Worm (Caenorhabditis elegans) whole organism, L2 larva: ENCODE data around the gene K11D9.3.
"Not testable (repeated sequence)": the region's sequence is repeated elsewhere in the genome, so short reads cannot be mapped to it uniquely, and the experiment has no call there.

Source experiments
- C34F6.9 ChIP-seq: fragments of 150-350 bp; optimal IDR thresholded peaks from 2 replicates; lab custom pipeline; 2014; ENCODE audit warnings: missing biosample characterization, missing genetic modification characterization
- R02D3.7 ChIP-seq: fragments of 150-350 bp; optimal IDR thresholded peaks from 2 replicates; lab custom pipeline; 2014; ENCODE audit warnings: missing biosample characterization, missing genetic modification characterization
- Y55F3AM.14 ChIP-seq: fragments of 200-800 bp; sonication (Bioruptor generic); optimal IDR thresholded peaks from 2 replicates; lab custom pipeline; 2018; ENCODE audit warnings: mild to moderate bottlenecking, missing genetic modification characterization, missing compliant biosample characterization
- alr-1 ChIP-seq: fragments of 150-350 bp; optimal IDR thresholded peaks from 2 replicates; lab custom pipeline; 2014; ENCODE audit warnings: missing biosample characterization, missing genetic modification characterization
- aly-2 ChIP-seq: fragments of 150-350 bp; optimal IDR thresholded peaks from 2 replicates; lab custom pipeline; 2014; ENCODE audit warnings: missing biosample characterization, missing genetic modification characterization
- ama-1 ChIP-seq: fragments of 150-350 bp; optimal IDR thresholded peaks from 2 replicates; lab custom pipeline; 2018; ENCODE audit warnings: inconsistent platforms
- blmp-1 ChIP-seq: sonication (generic microtip); optimal IDR thresholded peaks from 2 replicates; lab custom pipeline; 2017; ENCODE audit warnings: missing genetic modification characterization, mild to moderate bottlenecking, missing compliant biosample characterization, antibody characterized with exemption, moderate library complexity; ENCODE audit not compliant: insufficient read depth
- ceh-16 ChIP-seq: fragments of 150-350 bp; optimal IDR thresholded peaks from 2 replicates; lab custom pipeline; 2014; ENCODE audit warnings: missing biosample characterization, missing genetic modification characterization
- ceh-82 ChIP-seq: fragments of 150-350 bp; optimal IDR thresholded peaks from 2 replicates; lab custom pipeline; 2014; ENCODE audit warnings: missing biosample characterization, missing genetic modification characterization
- crh-2 ChIP-seq: sonication (generic microtip); optimal IDR thresholded peaks from 2 replicates; lab custom pipeline; 2017; ENCODE audit warnings: missing biosample characterization, missing genetic modification characterization
- dmd-4 ChIP-seq: sonication (generic microtip); optimal IDR thresholded peaks from 2 replicates; lab custom pipeline; 2017; ENCODE audit warnings: missing biosample characterization, missing genetic modification characterization
- egl-27 ChIP-seq: sonication (generic microtip); optimal IDR thresholded peaks from 3 replicates; lab custom pipeline; 2017; ENCODE audit warnings: missing biosample characterization, missing genetic modification reagents, missing genetic modification characterization
- elt-1 ChIP-seq: fragments of 150-350 bp; optimal IDR thresholded peaks from 2 replicates; lab custom pipeline; 2014; ENCODE audit warnings: missing biosample characterization, missing genetic modification characterization
- elt-3 ChIP-seq: sonication (generic microtip); optimal IDR thresholded peaks from 2 replicates; lab custom pipeline; 2017; ENCODE audit warnings: missing biosample characterization, missing genetic modification characterization
- fos-1 ChIP-seq: fragments of 150-350 bp; optimal IDR thresholded peaks from 2 replicates; lab custom pipeline; 2014; ENCODE audit warnings: missing biosample characterization, missing genetic modification characterization
- gmeb-1 ChIP-seq: fragments of 150-350 bp; optimal IDR thresholded peaks from 2 replicates; lab custom pipeline; 2014; ENCODE audit warnings: missing biosample characterization, missing genetic modification characterization
- lin-39 ChIP-seq: fragments of 150-350 bp; optimal IDR thresholded peaks from 2 replicates; lab custom pipeline; 2014; ENCODE audit warnings: missing biosample characterization, missing genetic modification reagents, missing genetic modification characterization
- lsy-2 ChIP-seq, 2 experiments: fragments of 150-350 bp in 1 of 2; sonication (generic microtip) in 1 of 2; optimal IDR thresholded peaks; 2 replicates each; lab custom pipeline; 2014 to 2017; ENCODE audit warnings: missing biosample characterization in 2 of 2, missing genetic modification characterization in 2 of 2
- mab-5 ChIP-seq: fragments of 150-350 bp; optimal IDR thresholded peaks from 2 replicates; lab custom pipeline; 2014; ENCODE audit warnings: missing biosample characterization, missing genetic modification characterization
- mdl-1 ChIP-seq, 2 experiments: fragments of 150-350 bp in 1 of 2; sonication (generic microtip) in 1 of 2; optimal IDR thresholded peaks; 2 replicates each; lab custom pipeline; 2017; ENCODE audit warnings: missing biosample characterization in 2 of 2, missing genetic modification characterization in 2 of 2
- nhr-10 ChIP-seq: sonication (generic microtip); optimal IDR thresholded peaks from 2 replicates; lab custom pipeline; 2017; ENCODE audit warnings: missing biosample characterization, missing genetic modification characterization
- nhr-11 ChIP-seq: fragments of 150-350 bp; optimal IDR thresholded peaks from 2 replicates; lab custom pipeline; 2014; ENCODE audit warnings: missing biosample characterization, missing genetic modification characterization
- nhr-12 ChIP-seq: fragments of 150-350 bp; optimal IDR thresholded peaks from 2 replicates; lab custom pipeline; 2014; ENCODE audit warnings: missing biosample characterization, missing genetic modification characterization
- nhr-129 ChIP-seq: fragments of 150-350 bp; optimal IDR thresholded peaks from 2 replicates; lab custom pipeline; 2014; ENCODE audit warnings: missing biosample characterization, missing genetic modification characterization
- nhr-23 ChIP-seq: fragments of 150-350 bp; optimal IDR thresholded peaks from 2 replicates; lab custom pipeline; 2014; ENCODE audit warnings: missing biosample characterization, missing genetic modification reagents, missing genetic modification characterization
- nhr-237 ChIP-seq: fragments of 150-350 bp; optimal IDR thresholded peaks from 2 replicates; lab custom pipeline; 2014; ENCODE audit warnings: missing biosample characterization, missing genetic modification characterization
- nhr-6 ChIP-seq: fragments of 150-350 bp; optimal IDR thresholded peaks from 2 replicates; lab custom pipeline; 2014; ENCODE audit warnings: missing biosample characterization, missing genetic modification characterization
- peb-1 ChIP-seq: fragments of 150-350 bp; optimal IDR thresholded peaks from 2 replicates; lab custom pipeline; 2014; ENCODE audit warnings: missing biosample characterization, missing genetic modification characterization
- skn-1 ChIP-seq: sonication (generic microtip); optimal IDR thresholded peaks from 2 replicates; lab custom pipeline; 2017; ENCODE audit warnings: missing biosample characterization, missing genetic modification characterization
- sma-3 ChIP-seq: sonication (generic microtip); optimal IDR thresholded peaks from 2 replicates; lab custom pipeline; 2016; ENCODE audit warnings: missing genetic modification reagents, missing genetic modification characterization, missing compliant biosample characterization
- sma-9 ChIP-seq, 2 experiments: fragments of 150-350 bp in 1 of 2; sonication (generic microtip) in 1 of 2; optimal IDR thresholded peaks; 2 replicates each; lab custom pipeline; 2014 to 2016; ENCODE audit warnings: missing genetic modification characterization in 2 of 2, mild to moderate bottlenecking in 1 of 2, missing biosample characterization in 1 of 2, missing compliant biosample characterization in 1 of 2, missing genetic modification reagents in 1 of 2, moderate library complexity in 1 of 2
- unc-39 ChIP-seq: fragments of 150-350 bp; optimal IDR thresholded peaks from 2 replicates; lab custom pipeline; 2014; ENCODE audit warnings: missing biosample characterization, missing genetic modification characterization
- unc-55 ChIP-seq: fragments of 150-350 bp; sonication (generic microtip); optimal IDR thresholded peaks from 3 replicates; lab custom pipeline; 2014; ENCODE audit warnings: missing biosample characterization, missing genetic modification reagents, missing genetic modification characterization
- unc-62 ChIP-seq: fragments of 150-350 bp; optimal IDR thresholded peaks from 2 replicates; lab custom pipeline; 2014; ENCODE audit warnings: missing biosample characterization, missing genetic modification reagents, missing genetic modification characterization
- zag-1 ChIP-seq: fragments of 150-350 bp; optimal IDR thresholded peaks from 2 replicates; lab custom pipeline; 2014; ENCODE audit warnings: missing biosample characterization, missing genetic modification characterization
- ztf-1 ChIP-seq: fragments of 200-800 bp; sonication (Bioruptor generic); conservative IDR thresholded peaks from 2 replicates; pipeline ENCODE4 v1.3.6; 2022; ENCODE audit warnings: missing genetic modification characterization, missing compliant biosample characterization
- ztf-11 ChIP-seq: sonication (generic microtip); optimal IDR thresholded peaks from 2 replicates; lab custom pipeline; 2017; ENCODE audit warnings: missing biosample characterization, missing genetic modification characterization
- ztf-4 ChIP-seq: fragments of 150-350 bp; optimal IDR thresholded peaks from 2 replicates; lab custom pipeline; 2014; ENCODE audit warnings: missing biosample characterization, missing genetic modification characterization

K11D9.3 gene

DNA sequence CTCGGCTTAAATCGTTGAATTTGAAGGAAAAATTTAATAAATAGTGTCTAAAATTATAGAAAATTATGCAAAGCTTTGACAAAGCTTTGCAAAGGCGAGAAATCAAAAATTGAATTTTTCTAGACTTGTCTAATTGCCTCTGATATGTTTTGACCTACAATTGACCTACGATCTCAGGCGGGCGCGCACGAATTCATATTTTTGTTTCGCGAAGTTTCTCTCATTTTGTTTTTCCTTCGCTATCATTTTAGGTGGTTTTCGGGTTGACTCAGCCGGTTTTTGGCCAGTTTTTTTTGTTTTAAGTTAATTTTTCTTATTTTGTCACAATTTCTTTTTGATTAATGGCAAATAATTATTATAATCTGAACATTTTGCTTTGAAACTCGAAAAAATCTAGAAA is 5.2 kb upstream of the K11D9.3 start:
- TF ChIP-seq elt-1 (tag; lab: Kevin White, UChicago), result no peak
- no peak for TF ChIP-seq ceh-82 (tag; lab: Kevin White, UChicago)
- no peak for TF ChIP-seq skn-1
- TF ChIP-seq nhr-23, result no peak
- TF ChIP-seq nhr-10 (tag; lab: Kevin White, UChicago), result no peak
- no peak for TF ChIP-seq egl-27
- TF ChIP-seq crh-2, result no peak
- TF ChIP-seq mab-5, result no peak
- no peak for TF ChIP-seq ztf-11 (tag; lab: Kevin White, UChicago)
- no peak for TF ChIP-seq C34F6.9 (tag; lab: Kevin White, UChicago)
- no peak for TF ChIP-seq ztf-1 (GFP tag; lab: Robert Waterston, UW)
- TF ChIP-seq mdl-1 (tag; optimal IDR thresholded peaks at IDR 0.05; lab: Kevin White, UChicago), result no peak
- TF ChIP-seq gmeb-1 (tag; lab: Kevin White, UChicago), result no peak
- no peak for TF ChIP-seq elt-3 (tag; lab: Kevin White, UChicago)
- no peak for TF ChIP-seq nhr-6 (tag; lab: Kevin White, UChicago)
- TF ChIP-seq ztf-4, result no peak
- no peak for TF ChIP-seq nhr-12 (tag; lab: Kevin White, UChicago)

DNA sequence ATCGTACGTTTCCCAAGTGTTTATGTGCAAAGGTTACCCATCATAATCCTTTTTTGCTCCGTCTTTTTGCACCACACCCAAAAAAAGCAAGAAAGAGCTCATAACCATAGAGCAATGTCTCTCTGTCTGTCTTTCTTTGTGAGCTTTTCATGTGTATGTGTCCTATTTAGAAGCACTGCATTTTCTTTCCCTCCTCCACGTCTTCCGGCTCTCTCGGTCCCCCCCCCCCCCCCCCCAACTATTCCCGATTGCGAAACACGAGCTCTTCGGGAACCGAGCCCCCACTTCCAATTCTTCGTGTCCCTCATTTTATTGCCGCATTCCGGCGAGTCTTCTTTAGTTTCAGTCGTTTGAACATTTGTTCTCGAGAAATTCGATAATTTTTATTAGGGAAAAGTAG is 4.8 kb upstream of the K11D9.3 start:
- no peak for TF ChIP-seq peb-1 (tag; lab: Kevin White, UChicago)
- TF ChIP-seq lin-39, result no peak
- no peak for TF ChIP-seq unc-62 (GFP tag; lab: Kevin White, UChicago)
- no peak for TF ChIP-seq ztf-11 (tag; lab: Kevin White, UChicago)
- no peak for TF ChIP-seq nhr-10 (tag; lab: Kevin White, UChicago)
- no peak for TF ChIP-seq nhr-237 (tag; lab: Kevin White, UChicago)
- no peak for TF ChIP-seq ztf-1 (GFP tag; lab: Robert Waterston, UW)
- TF ChIP-seq unc-55, result peak; percentile 52
- no peak for TF ChIP-seq crh-2

DNA sequence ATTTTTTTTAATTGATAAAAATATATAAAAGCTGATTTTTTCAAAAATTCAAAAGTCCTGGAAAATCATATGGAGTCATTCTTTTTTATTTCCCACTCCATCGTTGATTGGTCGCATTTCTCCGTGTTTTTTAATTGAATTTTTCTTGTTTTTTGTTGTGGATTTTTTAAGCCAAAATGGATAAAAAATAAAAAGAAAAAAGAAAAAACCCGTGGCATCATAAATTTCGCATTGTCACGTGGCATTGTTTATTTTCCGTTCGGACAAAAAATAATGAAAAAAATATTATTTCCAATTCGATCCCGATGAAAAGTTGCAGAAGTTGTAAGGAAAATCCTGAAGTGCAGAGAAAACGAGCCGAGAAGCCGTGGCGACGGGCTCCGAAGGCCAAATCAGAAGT is 3.6 kb upstream of the K11D9.3 start, which contains the start of gene klp-7:
klp-7 (plus strand) TSS at position 301 of the 400 bp plus-strand sequence.
- not testable (repeated sequence) for TF ChIP-seq ztf-1 (GFP tag; lab: Robert Waterston, UW); unc-39; fos-1 (tag; lab: Kevin White, UChicago)

DNA sequence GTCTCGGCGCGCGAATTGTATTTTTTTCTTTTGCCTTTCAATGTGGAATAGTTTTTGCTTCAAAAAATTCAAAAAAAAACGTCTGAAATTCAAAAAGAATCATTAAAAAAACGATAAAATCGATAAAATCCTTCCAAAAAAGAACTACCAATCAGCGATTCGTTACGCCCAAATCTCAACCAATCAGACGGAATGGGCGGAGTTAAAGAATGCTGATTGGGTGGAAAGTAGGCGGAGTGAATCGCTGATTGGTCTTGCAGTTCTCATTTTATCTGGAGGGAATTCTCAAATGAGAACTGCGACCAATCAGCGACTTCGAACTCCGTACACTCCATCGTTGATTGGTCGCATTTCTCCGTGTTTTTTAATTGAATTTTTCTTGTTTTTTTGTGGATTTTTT is 3.2 kb upstream of the K11D9.3 start:
- TF ChIP-seq aly-2 (tag; lab: Kevin White, UChicago) (no peak), unc-39 (no peak), unc-55 (no peak), dmd-4 (tag; lab: Kevin White, UChicago) (no peak), mdl-1 (tag; optimal IDR thresholded peaks at IDR 0.05; lab: Kevin White, UChicago) (no peak), nhr-237 (tag; lab: Kevin White, UChicago) (no peak), sma-9 (GFP tag; optimal IDR thresholded peaks at IDR 0.05; lab: Kevin White, UChicago) (no peak), sma-9 (tag; optimal IDR thresholded peaks at IDR 0.05; lab: Kevin White, UChicago) (no peak), zag-1 (tag; lab: Kevin White, UChicago) (no peak), R02D3.7 (no peak), gmeb-1 (tag; lab: Kevin White, UChicago) (no peak), elt-3 (tag; lab: Kevin White, UChicago) (no peak), nhr-6 (tag; lab: Kevin White, UChicago) (no peak), Y55F3AM.14 (no peak), fos-1 (tag; lab: Kevin White, UChicago) (no peak), egl-27 (no peak), crh-2 (no peak), ztf-1 (GFP tag; lab: Robert Waterston, UW) (no peak), skn-1 (no peak), ceh-16 (tag; lab: Kevin White, UChicago) (no peak)
- TF ChIP-seq, all 48 proteins: peak for 0

DNA sequence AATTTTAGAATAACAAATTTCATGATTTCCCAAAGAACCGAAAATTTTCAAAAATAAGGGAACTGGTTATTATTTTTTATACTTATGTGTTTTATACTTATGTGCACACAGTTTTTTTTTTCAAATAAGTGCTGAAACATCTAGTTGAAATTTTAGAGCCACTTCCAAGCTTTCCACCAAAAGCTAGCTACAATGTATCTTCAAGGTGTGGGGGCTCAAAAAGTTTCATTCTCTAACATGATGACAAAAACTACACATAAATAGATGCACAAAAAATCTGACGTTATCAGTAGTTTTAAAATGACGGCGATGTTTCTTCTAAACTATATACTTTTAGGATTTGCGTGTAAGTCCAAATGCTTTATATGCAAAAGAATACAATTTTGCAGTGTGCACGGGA is 8.0 kb downstream of the K11D9.3 start, which contains the start of gene clec-163:
clec-163 (plus strand) TSS at position 301 of the 400 bp plus-strand sequence.
- TF ChIP-seq unc-62 (GFP tag; lab: Kevin White, UChicago) (no peak), ama-1 (lab: Kevin White, UChicago) (no peak), dmd-4 (tag; lab: Kevin White, UChicago) (no peak), elt-1 (tag; lab: Kevin White, UChicago) (no peak), nhr-12 (tag; lab: Kevin White, UChicago) (no peak), aly-2 (tag; lab: Kevin White, UChicago) (no peak), lin-39 (no peak), fos-1 (tag; lab: Kevin White, UChicago) (no peak), elt-3 (tag; lab: Kevin White, UChicago) (no peak), ztf-4 (no peak), nhr-23 (no peak), blmp-1 (tag; lab: Kevin White, UChicago) (no peak), alr-1 (tag; lab: Kevin White, UChicago) (no peak), sma-3 (GFP tag; lab: Kevin White, UChicago) (no peak), nhr-11 (no peak), C34F6.9 (tag; lab: Kevin White, UChicago) (no peak), nhr-129 (no peak), lsy-2 (tag; optimal IDR thresholded peaks at IDR 0.05; lab: Kevin White, UChicago) (no peak), skn-1 (no peak), unc-55 (no peak)
- TF ChIP-seq, all 48 proteins: peak for 0
